Worm (Caenorhabditis elegans): ENCODE results near the gene F26F12.5.

- TF ChIP-seq nhr-11 (tag; optimal IDR thresholded peaks at IDR 0.05): no peak
- no peak for TF ChIP-seq aly-2 (tag; optimal IDR thresholded peaks at IDR 0.05)
- TF ChIP-seq zag-1 (tag; optimal IDR thresholded peaks at IDR 0.05): no peak
- no peak for TF ChIP-seq snpc-4 (tag; optimal IDR thresholded peaks at IDR 0.05)
- no peak for TF ChIP-seq nhr-77 (tag; optimal IDR thresholded peaks at IDR 0.05)
- TF ChIP-seq F13H6.1 (tag; optimal IDR thresholded peaks at IDR 0.05): no peak
- no peak for TF ChIP-seq R02D3.7 (tag; optimal IDR thresholded peaks at IDR 0.05)
- TF ChIP-seq unc-55 (GFP tag; optimal IDR thresholded peaks at IDR 0.05): no peak
These were observed at the start of gene F26F12.5 for ce11 chrV:5865085-5865484.
